Worm (Caenorhabditis elegans) whole organism, mixed stage, embryonic: ENCODE results near the gene tag-10.

Experiments used
- blmp-1 ChIP-seq: fragments of 150-350 bp; optimal IDR thresholded peaks from 2 replicates; lab custom pipeline; 2014; ENCODE audit warnings: missing biosample characterization, missing genetic modification characterization
- ceh-39 ChIP-seq: fragments of 150-350 bp; optimal IDR thresholded peaks from 2 replicates; lab custom pipeline; 2014; ENCODE audit warnings: missing biosample characterization, missing genetic modification characterization
- elt-1 ChIP-seq: sonication (generic microtip); optimal IDR thresholded peaks from 2 replicates; lab custom pipeline; 2017; ENCODE audit warnings: missing genetic modification characterization, mild to moderate bottlenecking, missing compliant biosample characterization, antibody characterized with exemption, moderate library complexity, borderline replicate concordance; ENCODE audit not compliant: insufficient read depth
- ham-2 ChIP-seq: fragments of 200-800 bp; sonication (Bioruptor generic); optimal IDR thresholded peaks from 2 replicates; lab custom pipeline; 2018; ENCODE audit warnings: mild to moderate bottlenecking, missing genetic modification characterization, missing compliant biosample characterization
- mep-1 ChIP-seq: fragments of 150-350 bp; optimal IDR thresholded peaks from 2 replicates; lab custom pipeline; 2017; ENCODE audit warnings: missing biosample characterization, missing genetic modification reagents, missing genetic modification characterization, inconsistent platforms
- mls-2 ChIP-seq: sonication (generic microtip); optimal IDR thresholded peaks from 2 replicates; lab custom pipeline; 2016; ENCODE audit warnings: mild to moderate bottlenecking, missing genetic modification characterization, moderate library complexity, missing compliant biosample characterization
- nhr-237 ChIP-seq: fragments of 150-350 bp; optimal IDR thresholded peaks from 2 replicates; lab custom pipeline; 2014; ENCODE audit warnings: missing biosample characterization, missing genetic modification characterization
- pha-4 ChIP-seq: fragments of 150-350 bp; optimal IDR thresholded peaks from 2 replicates; lab custom pipeline; 2018; ENCODE audit warnings: missing biosample characterization, missing genetic modification reagents, missing genetic modification characterization
- snpc-4 ChIP-seq: fragments of 150-350 bp; optimal IDR thresholded peaks from 2 replicates; lab custom pipeline; 2014; ENCODE audit warnings: missing biosample characterization, missing genetic modification characterization
- unc-62 ChIP-seq: fragments of 150-350 bp; optimal IDR thresholded peaks from 2 replicates; lab custom pipeline; 2014; ENCODE audit warnings: missing biosample characterization, missing genetic modification reagents, missing genetic modification characterization
- ztf-11 ChIP-seq: fragments of 150-350 bp; optimal IDR thresholded peaks from 2 replicates; lab custom pipeline; 2014; ENCODE audit warnings: missing biosample characterization, missing genetic modification characterization

ce11 chrII:13614516-13614915, 17.9 kb upstream of the tag-10 start:
- TF ChIP-seq unc-62 (GFP tag; lab: Kevin White, UChicago) (no peak), ceh-39 (no peak), nhr-237 (tag; lab: Kevin White, UChicago) (no peak), mls-2 (tag; lab: Kevin White, UChicago) (no peak), blmp-1 (tag; lab: Kevin White, UChicago) (no peak), elt-1 (tag; lab: Kevin White, UChicago) (no peak), mep-1 (tag; lab: Kevin White, UChicago) (no peak), pha-4 (tag; lab: Kevin White, UChicago) (no peak), ztf-11 (tag; lab: Kevin White, UChicago) (no peak), ham-2 (GFP tag; lab: Kevin White, UChicago) (no peak), snpc-4 (no peak)
